Worm (Caenorhabditis elegans) whole organism, L1 larva: ENCODE results near the gene pezo-1.

ENCODE experiments used
- C16A3.4 ChIP-seq: fragments of 150-350 bp; optimal IDR thresholded peaks from 2 replicates; lab custom pipeline; 2014; ENCODE audit warnings: missing biosample characterization, missing genetic modification characterization
- F16B12.6 ChIP-seq: fragments of 150-350 bp; optimal IDR thresholded peaks from 2 replicates; lab custom pipeline; 2014; ENCODE audit warnings: missing biosample characterization, missing genetic modification characterization
- alr-1 ChIP-seq: fragments of 200-800 bp; sonication (Bioruptor generic); optimal IDR thresholded peaks from 2 replicates; lab custom pipeline; 2018; ENCODE audit warnings: borderline replicate concordance, mild to moderate bottlenecking, missing genetic modification characterization, missing compliant biosample characterization
- ama-1 ChIP-seq: fragments of 150-350 bp; optimal IDR thresholded peaks from 2 replicates; lab custom pipeline; 2014
- ceh-82 ChIP-seq, 3 experiments: fragments of 150-350 bp in 1 of 3; sonication (generic microtip) in 2 of 3; optimal IDR thresholded peaks; 2 replicates each; lab custom pipeline; 2014 to 2017; ENCODE audit warnings: missing biosample characterization in 3 of 3, missing genetic modification characterization in 3 of 3
- ceh-90 ChIP-seq: sonication (generic microtip); optimal IDR thresholded peaks from 2 replicates; lab custom pipeline; 2016; ENCODE audit warnings: missing genetic modification characterization, missing compliant biosample characterization
- ces-1 ChIP-seq: fragments of 150-350 bp; optimal IDR thresholded peaks from 2 replicates; lab custom pipeline; 2014; ENCODE audit warnings: missing biosample characterization, missing genetic modification reagents, missing genetic modification characterization
- dpl-1 ChIP-seq, 3 experiments: fragments of 150-350 bp in 2 of 3; sonication (generic microtip) in 1 of 3; optimal IDR thresholded peaks; 2 replicates each; lab custom pipeline; 2014 to 2017; ENCODE audit warnings: missing biosample characterization in 3 of 3, missing genetic modification characterization in 3 of 3, missing genetic modification reagents in 3 of 3
- dsc-1 ChIP-seq: sonication (generic microtip); optimal IDR thresholded peaks from 2 replicates; lab custom pipeline; 2016; ENCODE audit warnings: mild to moderate bottlenecking, missing genetic modification characterization, missing compliant biosample characterization
- efl-1 ChIP-seq, 4 experiments: fragments of 150-350 bp; optimal IDR thresholded peaks in 3 of 4; peaks in 1 of 4; 1 replicate in 1 of 4; 2 replicates in 3 of 4; lab custom pipeline; 2014; ENCODE audit warnings: missing biosample characterization in 2 of 4, missing genetic modification characterization in 2 of 4, missing genetic modification reagents in 2 of 4
- efl-3 ChIP-seq: fragments of 200-800 bp; sonication (Bioruptor generic); optimal IDR thresholded peaks from 2 replicates; lab custom pipeline; 2018; ENCODE audit warnings: mild to moderate bottlenecking, missing genetic modification characterization, missing compliant biosample characterization
- egl-13 ChIP-seq: sonication (generic microtip); optimal IDR thresholded peaks from 2 replicates; lab custom pipeline; 2016; ENCODE audit warnings: missing genotype, missing genetic modification reagents, missing genetic modification characterization, missing compliant biosample characterization
- elt-2 ChIP-seq: sonication (generic microtip); optimal IDR thresholded peaks from 2 replicates; lab custom pipeline; 2016; ENCODE audit warnings: missing genetic modification characterization, mild to moderate bottlenecking, inconsistent platforms, missing compliant biosample characterization, missing genetic modification reagents
- elt-3 ChIP-seq, 6 experiments: fragments of 150-350 bp in 1 of 6; sonication (generic microtip); optimal IDR thresholded peaks; 2 replicates each; lab custom pipeline; 2017 to 2018; ENCODE audit warnings: missing biosample characterization in 6 of 6, missing genetic modification characterization in 6 of 6, inconsistent platforms in 1 of 6
- fkh-4 ChIP-seq: sonication (generic microtip); optimal IDR thresholded peaks from 2 replicates; lab custom pipeline; 2016; ENCODE audit warnings: missing compliant biosample characterization, missing genetic modification characterization, borderline replicate concordance
- fkh-8 ChIP-seq: sonication (generic microtip); optimal IDR thresholded peaks from 2 replicates; lab custom pipeline; 2016; ENCODE audit warnings: mild to moderate bottlenecking, missing genetic modification characterization, missing compliant biosample characterization
- grh-1 ChIP-seq: fragments of 200-800 bp; sonication (Bioruptor generic); IDR thresholded peaks from 2 replicates; pipeline ENCODE4 v1.3.6; 2022; ENCODE audit warnings: missing genetic modification reagents, missing genetic modification characterization, missing compliant biosample characterization
- hlh-4 ChIP-seq: sonication (generic microtip); optimal IDR thresholded peaks from 2 replicates; lab custom pipeline; 2016; ENCODE audit warnings: mild to moderate bottlenecking, missing genetic modification characterization, missing compliant biosample characterization
- isw-1 ChIP-seq: fragments of 200-800 bp; sonication (Bioruptor generic); IDR thresholded peaks from 2 replicates; pipeline ENCODE4 v1.3.6; 2022; ENCODE audit warnings: missing genetic modification characterization, missing compliant biosample characterization
- lin-13 ChIP-seq: fragments of 150-350 bp; optimal IDR thresholded peaks from 2 replicates; lab custom pipeline; 2014; ENCODE audit warnings: missing biosample characterization, missing genetic modification reagents, missing genetic modification characterization
- lin-14 ChIP-seq: fragments of 200-800 bp; sonication (Bioruptor generic); optimal IDR thresholded peaks from 2 replicates; lab custom pipeline; 2018; ENCODE audit warnings: mild to moderate bottlenecking, missing genetic modification characterization, moderate library complexity, missing compliant biosample characterization
- lin-35 ChIP-seq, 2 experiments: fragments of 150-350 bp; optimal IDR thresholded peaks; 2 replicates each; lab custom pipeline; 2014; ENCODE audit warnings: missing biosample characterization in 2 of 2, missing genetic modification characterization in 2 of 2, missing genetic modification reagents in 2 of 2
- lin-39 ChIP-seq: fragments of 150-350 bp; optimal IDR thresholded peaks from 2 replicates; lab custom pipeline; 2014; ENCODE audit warnings: missing biosample characterization, missing genetic modification reagents, missing genetic modification characterization
- lsy-2 ChIP-seq, 2 experiments: fragments of 150-350 bp; optimal IDR thresholded peaks; 2 replicates each; lab custom pipeline; 2014; ENCODE audit warnings: missing biosample characterization in 2 of 2, missing genetic modification characterization in 2 of 2
- mef-2 ChIP-seq: fragments of 150-350 bp; optimal IDR thresholded peaks from 2 replicates; lab custom pipeline; 2014; ENCODE audit warnings: missing biosample characterization, missing genetic modification characterization
- mep-1 ChIP-seq: fragments of 150-350 bp; optimal IDR thresholded peaks from 2 replicates; lab custom pipeline; 2014; ENCODE audit warnings: missing biosample characterization, missing genetic modification characterization
- nhr-11 ChIP-seq: fragments of 150-350 bp; optimal IDR thresholded peaks from 2 replicates; lab custom pipeline; 2014; ENCODE audit warnings: missing biosample characterization, missing genetic modification characterization
- nhr-12 ChIP-seq: sonication (generic microtip); optimal IDR thresholded peaks from 2 replicates; lab custom pipeline; 2017; ENCODE audit warnings: missing biosample characterization, missing genetic modification characterization
- nhr-19 ChIP-seq: fragments of 200-800 bp; sonication (Bioruptor generic); conservative IDR thresholded peaks from 2 replicates; pipeline ENCODE4 v1.3.6; 2022; ENCODE audit warnings: missing genetic modification characterization, missing compliant biosample characterization
- nhr-28 ChIP-seq: fragments of 150-350 bp; optimal IDR thresholded peaks from 2 replicates; lab custom pipeline; 2014; ENCODE audit warnings: missing biosample characterization, missing genetic modification characterization
- nhr-47 ChIP-seq: sonication (generic microtip); optimal IDR thresholded peaks from 2 replicates; lab custom pipeline; 2016; ENCODE audit warnings: mild to moderate bottlenecking, missing genetic modification characterization, moderate library complexity, missing compliant biosample characterization
- nhr-71 ChIP-seq: sonication (generic microtip); optimal IDR thresholded peaks from 2 replicates; lab custom pipeline; 2016; ENCODE audit warnings: mild to moderate bottlenecking, missing genetic modification characterization, moderate library complexity, missing compliant biosample characterization
- nhr-84 ChIP-seq: sonication (generic microtip); optimal IDR thresholded peaks from 2 replicates; lab custom pipeline; 2017; ENCODE audit warnings: missing biosample characterization, missing genetic modification characterization
- nhr-85 ChIP-seq: sonication (generic microtip); peaks from one replicate; lab custom pipeline; 2016; ENCODE audit warnings: missing genetic modification characterization, inconsistent platforms, missing compliant biosample characterization
- pag-3 ChIP-seq: sonication (generic microtip); optimal IDR thresholded peaks from 2 replicates; lab custom pipeline; 2017; ENCODE audit warnings: missing genetic modification characterization, mild to moderate bottlenecking, missing compliant biosample characterization, antibody characterized with exemption, borderline replicate concordance; ENCODE audit not compliant: insufficient read depth
- rnt-1 ChIP-seq: sonication (generic microtip); optimal IDR thresholded peaks from 2 replicates; lab custom pipeline; 2016; ENCODE audit warnings: mild to moderate bottlenecking, missing genetic modification characterization, moderate library complexity, missing compliant biosample characterization
- snu-23 ChIP-seq: sonication (generic microtip); optimal IDR thresholded peaks from 2 replicates; lab custom pipeline; 2016; ENCODE audit warnings: missing genetic modification characterization, missing compliant biosample characterization
- sup-37 ChIP-seq: fragments of 200-800 bp; sonication (Bioruptor generic); optimal IDR thresholded peaks from 2 replicates; lab custom pipeline; 2018; ENCODE audit warnings: mild to moderate bottlenecking, missing genetic modification characterization, missing compliant biosample characterization
- swsn-7 ChIP-seq: sonication (generic microtip); optimal IDR thresholded peaks from 2 replicates; lab custom pipeline; 2016; ENCODE audit warnings: missing genetic modification characterization, missing compliant biosample characterization
- tbx-2 ChIP-seq: sonication (generic microtip); optimal IDR thresholded peaks from 2 replicates; lab custom pipeline; 2016; ENCODE audit warnings: missing genetic modification characterization, missing compliant biosample characterization
- unc-30 ChIP-seq: sonication (generic microtip); optimal IDR thresholded peaks from 2 replicates; lab custom pipeline; 2017; ENCODE audit warnings: missing biosample characterization, missing genetic modification characterization
- xbp-1 ChIP-seq: sonication (generic microtip); optimal IDR thresholded peaks from 2 replicates; lab custom pipeline; 2016; ENCODE audit warnings: missing genetic modification characterization, missing compliant biosample characterization
- zag-1 ChIP-seq: fragments of 150-350 bp; optimal IDR thresholded peaks from 2 replicates; lab custom pipeline; 2014; ENCODE audit warnings: missing biosample characterization, missing genetic modification characterization
- ztf-11 ChIP-seq, 2 experiments: sonication (generic microtip); optimal IDR thresholded peaks; 2 replicates each; lab custom pipeline; 2016 to 2017; ENCODE audit warnings: missing genetic modification characterization in 2 of 2, missing biosample characterization in 1 of 2, missing compliant biosample characterization in 1 of 2
- ztf-4 ChIP-seq: fragments of 150-350 bp; optimal IDR thresholded peaks from 2 replicates; lab custom pipeline; 2014; ENCODE audit warnings: missing biosample characterization, missing genetic modification characterization

Gene pezo-1

ce11 chrIV:9366411-9366810 lies at the start of gene pezo-1:
Gene pezo-1 (minus strand): TSS chrIV:9366511.
- no peak for TF ChIP-seq ama-1 (lab: Kevin White, UChicago)
- TF ChIP-seq mef-2 (tag; lab: Kevin White, UChicago) = no peak
- no peak for TF ChIP-seq fkh-4 (tag; lab: Kevin White, UChicago)
- peak in 1 of 2 experiments; percentile 43 for TF ChIP-seq lsy-2 (tag; optimal IDR thresholded peaks at IDR 0.05; lab: Kevin White, UChicago)
- no peak for TF ChIP-seq efl-1 (optimal IDR thresholded peaks at IDR 0.05; lab: Kevin White, UChicago)
- TF ChIP-seq efl-1 (GFP tag; optimal IDR thresholded peaks at IDR 0.05 in 1 of 2; lab: Kevin White, UChicago) = peak in 1 of 2 experiments; percentile 30
- peak; percentile 6 for TF ChIP-seq F16B12.6 (tag; lab: Kevin White, UChicago)
- TF ChIP-seq lin-14 (GFP tag; lab: Kevin White, UChicago) = no peak
- TF ChIP-seq nhr-84 (tag; lab: Kevin White, UChicago) = no peak
- no peak for TF ChIP-seq elt-3 (tag; optimal IDR thresholded peaks at IDR 0.05; lab: Kevin White, UChicago)
- TF ChIP-seq sup-37 (GFP tag; lab: Kevin White, UChicago) = no peak

ce11 chrIV:9408004-9408403 lies 41.7 kb upstream of the pezo-1 start, which contains the start of gene F56D5.5:
Gene F56D5.5 (minus strand): TSS chrIV:9408104.
- TF ChIP-seq mep-1 (tag; lab: Kevin White, UChicago) (no peak), lin-35 (GFP tag; optimal IDR thresholded peaks at IDR 0.05; lab: Kevin White, UChicago) (no peak), zag-1 (no peak), isw-1 (GFP tag; lab: Robert Waterston, UW) (no peak), ceh-90 (tag; lab: Kevin White, UChicago) (no peak), nhr-11 (tag; lab: Kevin White, UChicago) (no peak), ztf-11 (tag; optimal IDR thresholded peaks at IDR 0.05; lab: Kevin White, UChicago) (no peak), lin-39 (no peak), lsy-2 (tag; optimal IDR thresholded peaks at IDR 0.05; lab: Kevin White, UChicago) (no peak), dpl-1 (GFP tag; optimal IDR thresholded peaks at IDR 0.05; lab: Kevin White, UChicago) (no peak), elt-2 (no peak), ces-1 (GFP tag; lab: Kevin White, UChicago) (no peak), efl-3 (GFP tag; lab: Kevin White, UChicago) (no peak), lin-13 (GFP tag; lab: Kevin White, UChicago) (no peak), dsc-1 (tag; lab: Kevin White, UChicago) (no peak), sup-37 (GFP tag; lab: Kevin White, UChicago) (no peak), nhr-84 (tag; lab: Kevin White, UChicago) (no peak)

ce11 chrIV:9403761-9404420 lies 37.6 kb upstream of the pezo-1 start:
- TF ChIP-seq nhr-71 (peak; percentile 49), nhr-19 (GFP tag; lab: Robert Waterston, UW) (peak; percentile 36; the same call in 1 of the 2 replicates), alr-1 (tag; lab: Kevin White, UChicago) (no peak), ceh-82 (tag; optimal IDR thresholded peaks at IDR 0.05; lab: Kevin White, UChicago) (peak in 1 of 3 experiments; percentile 8), ztf-4 (no peak), swsn-7 (tag; lab: Kevin White, UChicago) (peak; percentile 10), nhr-47 (peak; percentile 57), egl-13 (tag; lab: Kevin White, UChicago) (no peak), nhr-12 (tag; lab: Kevin White, UChicago) (no peak), snu-23 (GFP tag; lab: Kevin White, UChicago) (peak; percentile 22), grh-1 (GFP tag; lab: Robert Waterston, UW) (no peak; the same call in 1 of the 2 replicates), xbp-1 (peak; percentile 45), fkh-8 (tag; lab: Kevin White, UChicago) (no peak), C16A3.4 (tag; lab: Kevin White, UChicago) (no peak), hlh-4 (tag; lab: Kevin White, UChicago) (no peak), unc-30 (no peak), nhr-28 (no peak), mef-2 (tag; lab: Kevin White, UChicago) (no peak), dpl-1 (GFP tag; optimal IDR thresholded peaks at IDR 0.05; lab: Kevin White, UChicago) (peak; percentile 87 to 90 (median 90)), efl-1 (optimal IDR thresholded peaks at IDR 0.05; lab: Kevin White, UChicago) (peak; percentile 93 to 96), efl-1 (GFP tag; optimal IDR thresholded peaks at IDR 0.05 in 1 of 2; lab: Kevin White, UChicago) (peak; percentile 92 to 99), lin-14 (GFP tag; lab: Kevin White, UChicago) (no peak), pag-3 (tag; lab: Kevin White, UChicago) (no peak), tbx-2 (tag; lab: Kevin White, UChicago) (peak; percentile 22), rnt-1 (peak; percentile 45), lin-35 (GFP tag; optimal IDR thresholded peaks at IDR 0.05; lab: Kevin White, UChicago) (peak; percentile 87 to 93), dsc-1 (tag; lab: Kevin White, UChicago) (peak; percentile 17), nhr-11 (tag; lab: Kevin White, UChicago) (no peak), isw-1 (GFP tag; lab: Robert Waterston, UW) (peak; percentile 55), nhr-85 (peak; percentile 75), lsy-2 (tag; optimal IDR thresholded peaks at IDR 0.05; lab: Kevin White, UChicago) (peak in 1 of 2 experiments; percentile 39)
